Worm (Caenorhabditis elegans): Measurements from ENCODE around the gene fat-4.

ce11 chrIV:9799664-9800063 lies 435 bp downstream of the fat-4 start:
- no peak for TF ChIP-seq elt-1 (tag; optimal IDR thresholded peaks at IDR 0.05; ENCODE audit: borderline replicate concordance, insufficient read depth)
- TF ChIP-seq bed-3 (GFP tag; optimal IDR thresholded peaks at IDR 0.05) = no peak
- TF ChIP-seq snpc-4 (tag; optimal IDR thresholded peaks at IDR 0.05) = no peak
- no peak for TF ChIP-seq hlh-1 (tag; optimal IDR thresholded peaks at IDR 0.05)
